Worm (Caenorhabditis elegans) whole organism, L3 larva: ENCODE measurements around the gene B0303.16.

Experiments used
- aly-2 ChIP-seq: fragments of 150-350 bp; optimal IDR thresholded peaks from 2 replicates; lab custom pipeline; 2014; ENCODE audit warnings: missing biosample characterization, missing genetic modification characterization
- ama-1 ChIP-seq: fragments of 150-350 bp; optimal IDR thresholded peaks from 2 replicates; lab custom pipeline; 2018
- ceh-16 ChIP-seq: sonication (generic microtip); optimal IDR thresholded peaks from 2 replicates; lab custom pipeline; 2017; ENCODE audit warnings: missing biosample characterization, missing genetic modification characterization
- ceh-28 ChIP-seq: fragments of 150-350 bp; optimal IDR thresholded peaks from 2 replicates; lab custom pipeline; 2014; ENCODE audit warnings: missing biosample characterization, missing genetic modification reagents, missing genetic modification characterization
- ceh-9 ChIP-seq: sonication (generic microtip); optimal IDR thresholded peaks from 2 replicates; lab custom pipeline; 2018; ENCODE audit warnings: missing biosample characterization, missing genetic modification characterization
- daf-12 ChIP-seq: fragments of 150-350 bp; optimal IDR thresholded peaks from 2 replicates; lab custom pipeline; 2014; ENCODE audit warnings: missing biosample characterization, missing genetic modification reagents, missing genetic modification characterization
- egl-27 ChIP-seq: sonication (generic microtip); optimal IDR thresholded peaks from 4 replicates; lab custom pipeline; 2017; ENCODE audit warnings: missing biosample characterization, missing genetic modification reagents, missing genetic modification characterization
- egl-5 ChIP-seq: fragments of 150-350 bp; optimal IDR thresholded peaks from 2 replicates; lab custom pipeline; 2017; ENCODE audit warnings: missing biosample characterization, missing genetic modification reagents, missing genetic modification characterization, inconsistent platforms
- elt-1 ChIP-seq: fragments of 150-350 bp; optimal IDR thresholded peaks from 2 replicates; lab custom pipeline; 2014; ENCODE audit warnings: missing biosample characterization, missing genetic modification characterization
- elt-2 ChIP-seq: sonication (generic microtip); optimal IDR thresholded peaks from 2 replicates; lab custom pipeline; 2016; ENCODE audit warnings: missing genetic modification reagents, mild to moderate bottlenecking, missing genetic modification characterization, missing compliant biosample characterization
- elt-3 ChIP-seq, 3 experiments: fragments of 150-350 bp in 1 of 3; sonication (generic microtip) in 2 of 3; optimal IDR thresholded peaks; 2 replicates in 2 of 3; 4 replicates in 1 of 3; lab custom pipeline; 2014 to 2017; ENCODE audit warnings: missing biosample characterization in 3 of 3, missing genetic modification characterization in 3 of 3
- eor-1 ChIP-seq, 2 experiments: fragments of 150-350 bp; optimal IDR thresholded peaks; 2 replicates each; lab custom pipeline; 2014 to 2018; ENCODE audit warnings: missing biosample characterization in 2 of 2, missing genetic modification characterization in 2 of 2
- fkh-10 ChIP-seq: sonication (generic microtip); optimal IDR thresholded peaks from 2 replicates; lab custom pipeline; 2017; ENCODE audit warnings: missing biosample characterization, missing genetic modification reagents, missing genetic modification characterization
- fkh-2 ChIP-seq: fragments of 150-350 bp; optimal IDR thresholded peaks from 2 replicates; lab custom pipeline; 2014; ENCODE audit warnings: missing biosample characterization, missing genetic modification reagents, missing genetic modification characterization
- fos-1 ChIP-seq: fragments of 150-350 bp; optimal IDR thresholded peaks from 2 replicates; lab custom pipeline; 2014; ENCODE audit warnings: missing biosample characterization, missing genetic modification characterization
- hmg-11 ChIP-seq: sonication (generic microtip); optimal IDR thresholded peaks from 2 replicates; lab custom pipeline; 2016; ENCODE audit warnings: missing genetic modification characterization, missing compliant biosample characterization
- jun-1 ChIP-seq: fragments of 150-350 bp; optimal IDR thresholded peaks from 2 replicates; lab custom pipeline; 2014; ENCODE audit warnings: missing biosample characterization, missing genetic modification reagents, missing genetic modification characterization
- lin-15B ChIP-seq: fragments of 150-350 bp; optimal IDR thresholded peaks from 2 replicates; lab custom pipeline; 2014; ENCODE audit warnings: missing biosample characterization, missing genetic modification characterization
- lin-39 ChIP-seq: fragments of 150-350 bp; optimal IDR thresholded peaks from 2 replicates; lab custom pipeline; 2018; ENCODE audit warnings: missing biosample characterization, missing genetic modification reagents, missing genetic modification characterization
- lsy-12 ChIP-seq: sonication (generic microtip); optimal IDR thresholded peaks from 2 replicates; lab custom pipeline; 2016; ENCODE audit warnings: mild to moderate bottlenecking, missing genetic modification characterization, missing compliant biosample characterization
- mml-1 ChIP-seq: fragments of 150-350 bp; sonication (generic microtip); optimal IDR thresholded peaks from 3 replicates; lab custom pipeline; 2014; ENCODE audit warnings: missing biosample characterization, missing genetic modification characterization
- nfya-1 ChIP-seq: sonication (generic microtip); optimal IDR thresholded peaks from 2 replicates; lab custom pipeline; 2017; ENCODE audit warnings: missing genetic modification characterization, mild to moderate bottlenecking, missing compliant biosample characterization, antibody characterized with exemption, moderate library complexity; ENCODE audit not compliant: insufficient read depth
- nhr-11 ChIP-seq: fragments of 150-350 bp; optimal IDR thresholded peaks from 2 replicates; lab custom pipeline; 2014; ENCODE audit warnings: missing biosample characterization, missing genetic modification characterization
- nhr-23 ChIP-seq: fragments of 150-350 bp; optimal IDR thresholded peaks from 2 replicates; lab custom pipeline; 2014; ENCODE audit warnings: missing biosample characterization, missing genetic modification reagents, missing genetic modification characterization
- nhr-237 ChIP-seq: fragments of 150-350 bp; optimal IDR thresholded peaks from 2 replicates; lab custom pipeline; 2014; ENCODE audit warnings: missing biosample characterization, missing genetic modification characterization
- nhr-25 ChIP-seq: sonication (generic microtip); optimal IDR thresholded peaks from 2 replicates; lab custom pipeline; 2017; ENCODE audit warnings: missing biosample characterization, missing genetic modification characterization
- nhr-28 ChIP-seq: fragments of 150-350 bp; optimal IDR thresholded peaks from 2 replicates; lab custom pipeline; 2014; ENCODE audit warnings: missing biosample characterization, missing genetic modification characterization
- nhr-43 ChIP-seq: sonication (generic microtip); optimal IDR thresholded peaks from 2 replicates; lab custom pipeline; 2016; ENCODE audit warnings: mild to moderate bottlenecking, missing genetic modification characterization, missing compliant biosample characterization; ENCODE audit not compliant: poor library complexity, severe bottlenecking
- nhr-76 ChIP-seq: fragments of 150-350 bp; sonication (generic microtip); optimal IDR thresholded peaks from 5 replicates; lab custom pipeline; 2014; ENCODE audit warnings: missing biosample characterization, missing genetic modification characterization
- nhr-77 ChIP-seq: fragments of 150-350 bp; optimal IDR thresholded peaks from 2 replicates; lab custom pipeline; 2014; ENCODE audit warnings: missing biosample characterization, missing genetic modification characterization
- pha-4 ChIP-seq: fragments of 150-350 bp; optimal IDR thresholded peaks from 2 replicates; lab custom pipeline; 2014; ENCODE audit warnings: missing biosample characterization, missing genetic modification reagents, missing genetic modification characterization
- skn-1 ChIP-seq: fragments of 150-350 bp; optimal IDR thresholded peaks from 2 replicates; lab custom pipeline; 2014; ENCODE audit warnings: missing biosample characterization, missing genetic modification characterization
- snpc-4 ChIP-seq: fragments of 150-350 bp; optimal IDR thresholded peaks from 2 replicates; lab custom pipeline; 2014; ENCODE audit warnings: missing biosample characterization, missing genetic modification characterization
- tbx-2 ChIP-seq: sonication (generic microtip); optimal IDR thresholded peaks from 2 replicates; lab custom pipeline; 2016; ENCODE audit warnings: mild to moderate bottlenecking, missing genetic modification characterization, missing compliant biosample characterization
- unc-62 ChIP-seq: fragments of 150-350 bp; sonication (generic microtip); optimal IDR thresholded peaks from 4 replicates; lab custom pipeline; 2014; ENCODE audit warnings: missing biosample characterization, missing genetic modification reagents, missing genetic modification characterization
- ztf-11 ChIP-seq: fragments of 150-350 bp; optimal IDR thresholded peaks from 2 replicates; lab custom pipeline; 2014; ENCODE audit warnings: missing biosample characterization, missing genetic modification characterization
- ztf-4 ChIP-seq: fragments of 150-350 bp; optimal IDR thresholded peaks from 2 replicates; lab custom pipeline; 2014; ENCODE audit warnings: missing biosample characterization, missing genetic modification characterization

B0303.16 gene

ce11 chrIII:8663143-8663542 lies 41.7 kb upstream of the B0303.16 start:
- peak; percentile 41 for TF ChIP-seq nhr-23 (tag; lab: Kevin White, UChicago)
- peak; percentile 40 for TF ChIP-seq nhr-25
- TF ChIP-seq unc-62, result no peak

ce11 chrIII:8664897-8665388 lies 39.9 kb upstream of the B0303.16 start, which contains the start of gene F22B7.1:
Gene F22B7.1, plus strand, starts transcription at chrIII:8665338.
- TF ChIP-seq elt-2 (tag; lab: Kevin White, UChicago) (no peak), egl-5 (tag; lab: Kevin White, UChicago) (no peak), ceh-16 (tag; lab: Kevin White, UChicago) (no peak), nhr-11 (tag; lab: Kevin White, UChicago) (no peak), ztf-11 (tag; lab: Kevin White, UChicago) (no peak), ceh-9 (tag; lab: Kevin White, UChicago) (no peak), nfya-1 (tag; lab: Kevin White, UChicago) (no peak)

DNA sequence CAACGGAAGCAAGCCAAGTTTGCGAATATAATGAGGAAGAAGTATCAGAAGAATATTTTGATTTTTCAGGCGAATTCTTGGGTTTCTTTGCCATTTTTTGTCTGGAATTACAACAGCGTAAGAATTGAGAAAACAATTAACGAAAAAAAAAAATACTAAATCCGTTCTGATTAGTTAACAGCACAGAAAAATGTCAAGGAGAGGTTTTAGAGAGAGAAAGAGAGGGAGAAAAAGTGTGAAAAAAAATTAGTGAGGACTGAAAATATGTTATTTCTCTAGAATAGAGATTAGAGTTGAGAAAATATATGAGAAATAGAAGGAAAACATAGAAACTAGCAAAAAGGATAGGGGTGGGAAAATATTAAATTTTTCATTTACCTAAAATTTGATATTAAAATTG lies 37.5 kb upstream of the B0303.16 start, which contains the start of gene dpy-19:
Gene dpy-19 (minus strand): TSS at position 101 of the 400 bp plus-strand sequence.
- TF ChIP-seq daf-12 (tag; lab: Kevin White, UChicago) (no peak), fkh-10 (no peak), lin-15B (tag; lab: Kevin White, UChicago) (no peak), elt-1 (no peak), nhr-25 (no peak), jun-1 (tag; lab: Kevin White, UChicago) (no peak), ztf-4 (tag; lab: Kevin White, UChicago) (no peak), skn-1 (tag; lab: Kevin White, UChicago) (no peak), ceh-28 (no peak), ama-1 (lab: Kevin White, UChicago) (no peak), nhr-237 (no peak), fos-1 (tag; lab: Kevin White, UChicago) (no peak), nhr-28 (tag; lab: Kevin White, UChicago) (no peak), fkh-2 (tag; lab: Kevin White, UChicago) (no peak), snpc-4 (tag; lab: Kevin White, UChicago) (no peak)
- TF ChIP-seq, all 47 proteins: peak for 0

DNA sequence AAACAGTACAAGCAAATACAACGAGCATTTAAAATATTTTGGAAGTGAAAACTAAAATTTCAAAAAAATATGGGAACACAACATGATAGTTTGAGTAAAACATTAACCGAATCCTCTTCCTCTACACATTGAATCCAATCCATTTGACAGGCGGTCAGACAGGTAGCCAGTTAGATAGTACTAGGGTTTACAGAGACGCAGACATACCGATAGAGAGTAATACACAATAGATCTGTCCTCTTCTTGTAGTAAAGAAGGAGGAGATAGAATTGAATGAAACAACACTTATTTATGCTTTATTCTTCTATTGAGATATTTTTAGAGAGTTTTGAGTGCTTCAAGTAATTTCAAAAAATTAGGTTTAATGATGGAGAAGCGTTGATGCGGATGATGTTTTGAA lies 36.1 kb upstream of the B0303.16 start:
- TF ChIP-seq ceh-9 (tag; lab: Kevin White, UChicago) (no peak), hmg-11 (peak; percentile 19), pha-4 (tag; lab: Kevin White, UChicago) (no peak), nhr-77 (no peak), nhr-25 (peak; percentile 9), nhr-43 (no peak)

DNA sequence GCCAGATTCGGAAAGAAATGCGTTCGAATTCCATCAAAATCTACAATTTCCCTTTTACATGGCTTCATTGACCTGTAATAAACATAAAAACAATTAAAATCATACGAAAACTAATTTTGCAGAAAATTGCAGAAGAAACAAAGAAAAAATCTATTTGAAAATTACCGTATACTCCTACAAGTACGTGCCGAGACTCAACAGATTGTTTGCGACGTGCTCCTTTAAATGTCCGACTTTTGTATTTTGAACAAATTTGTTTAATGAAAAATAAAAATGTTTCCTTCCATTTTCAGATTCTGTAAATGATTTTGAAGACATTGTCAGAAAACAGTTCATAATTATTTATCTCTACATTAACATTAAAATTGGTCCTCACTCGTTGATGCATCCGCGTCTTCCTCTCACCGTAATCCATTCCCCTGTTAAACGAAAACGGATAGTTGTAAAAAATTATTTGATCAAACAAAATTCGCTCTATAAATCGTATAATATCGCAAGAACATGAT lies 29.8 kb upstream of the B0303.16 start, which contains the start of gene pgl-2:
Gene pgl-2 (minus strand): TSS at position 456 of the 506 bp plus-strand sequence.
- TF ChIP-seq lin-39 (tag; lab: Kevin White, UChicago) (no peak), elt-3 (tag; optimal IDR thresholded peaks at IDR 0.05; lab: Kevin White, UChicago) (no peak), fos-1 (tag; lab: Kevin White, UChicago) (no peak), egl-27 (no peak), nhr-77 (no peak), ceh-16 (tag; lab: Kevin White, UChicago) (no peak), skn-1 (tag; lab: Kevin White, UChicago) (no peak), aly-2 (tag; lab: Kevin White, UChicago) (no peak), tbx-2 (tag; lab: Kevin White, UChicago) (no peak), nhr-76 (tag; lab: Kevin White, UChicago) (no peak), lin-15B (tag; lab: Kevin White, UChicago) (no peak), eor-1 (tag; optimal IDR thresholded peaks at IDR 0.05; lab: Kevin White, UChicago) (no peak), ceh-9 (tag; lab: Kevin White, UChicago) (no peak), mml-1 (tag; lab: Kevin White, UChicago) (no peak), nhr-23 (tag; lab: Kevin White, UChicago) (no peak), lsy-12 (no peak), nhr-237 (no peak), ceh-28 (no peak)
